Fruit fly (Drosophila melanogaster) Kc167 (cell line): Measurements from ENCODE around the gene CG2258.

Experiments
- Myc ChIP-seq: fragments of >200 bp; optimal IDR thresholded peaks from 2 replicates; lab custom pipeline; 2017; ENCODE audit warnings: missing external identifiers
- Sin3A ChIP-seq: fragments of >200 bp; optimal IDR thresholded peaks from 2 replicates; lab custom pipeline; 2018; ENCODE audit warnings: missing external identifiers
- h ChIP-seq: fragments of >200 bp; optimal IDR thresholded peaks from 3 replicates; lab custom pipeline; 2018; ENCODE audit warnings: missing external identifiers
- insv ChIP-seq: fragments of >200 bp; optimal IDR thresholded peaks from 3 replicates; lab custom pipeline; 2018; ENCODE audit warnings: missing external identifiers
- psq ChIP-seq: fragments of >200 bp; optimal IDR thresholded peaks from 2 replicates; lab custom pipeline; 2017; ENCODE audit warnings: missing external identifiers
- ttk ChIP-seq: sonication (Bioruptor generic); optimal IDR thresholded peaks from 2 replicates; lab custom pipeline; 2017; ENCODE audit warnings: missing external identifiers

Gene CG2258

DNA sequence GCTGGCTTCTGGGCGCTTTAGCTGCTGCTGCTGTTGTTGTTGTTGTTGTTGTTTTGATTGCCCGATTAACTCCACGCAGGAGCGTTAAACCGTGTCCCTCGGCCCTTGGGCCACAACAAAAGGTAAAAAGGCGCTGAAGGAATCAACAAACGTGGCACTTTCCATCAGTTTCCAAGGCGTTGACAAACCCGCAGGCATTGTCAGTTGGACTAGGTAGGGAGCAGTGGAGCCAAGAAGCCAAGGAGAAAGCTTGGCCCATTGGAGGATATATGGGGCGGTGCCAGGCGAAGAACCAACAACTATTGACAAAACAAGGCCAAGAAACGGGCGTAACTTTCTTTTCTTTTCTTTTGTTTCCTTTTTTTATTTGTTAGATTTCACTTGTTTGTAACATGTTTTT lies 14.8 kb downstream of the CG2258 start, which contains the start of gene CG2256:
Gene CG2256 (minus strand): TSS at position 101 of the 400 bp plus-strand sequence.
- TF ChIP-seq Myc (no peak), insv (lab: Kevin White, UChicago) (no peak), h (lab: Kevin White, UChicago) (no peak), Sin3A (lab: Kevin White, UChicago) (no peak), ttk (lab: Kevin White, UChicago) (no peak), psq (no peak)

DNA sequence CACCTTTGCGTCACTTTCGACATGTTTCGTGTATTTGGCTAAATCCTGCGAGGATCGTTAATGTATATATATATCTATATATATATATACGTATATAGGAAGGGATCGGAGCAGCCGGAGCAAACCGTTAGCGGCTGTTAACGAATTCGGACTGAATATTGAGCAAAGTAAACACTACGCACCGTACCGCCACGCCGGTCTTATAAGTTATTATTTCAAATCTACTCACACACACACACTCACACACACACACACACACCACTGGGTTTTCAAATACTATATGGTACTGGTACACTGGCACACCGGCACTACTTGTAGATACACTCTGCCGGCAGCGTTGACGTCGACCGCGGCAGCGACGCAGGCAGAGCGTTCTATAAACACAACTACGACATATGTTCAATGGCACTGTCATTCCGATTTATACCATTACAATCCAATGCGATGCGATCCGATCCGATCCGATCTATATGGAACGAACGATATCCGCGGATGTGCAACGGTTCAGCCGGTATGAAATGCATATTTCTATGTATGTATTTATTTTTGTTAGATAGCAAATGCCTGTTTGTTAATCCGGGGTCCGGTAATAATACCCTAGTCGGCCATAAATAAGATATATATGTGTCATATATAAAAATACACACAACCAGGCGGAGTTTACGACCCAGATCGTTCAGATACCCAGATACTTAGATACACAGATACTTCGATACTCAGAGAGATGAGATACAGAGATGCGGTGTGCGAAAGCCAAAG lies 20.3 kb downstream of the CG2258 start, which contains the start of gene Ldsdh1:
Gene Ldsdh1 (minus strand): TSS at position 179 of the 759 bp plus-strand sequence.
- TF ChIP-seq Sin3A (lab: Kevin White, UChicago), result no peak
- no peak for TF ChIP-seq h (lab: Kevin White, UChicago)
- no peak for TF ChIP-seq psq
- TF ChIP-seq ttk (lab: Kevin White, UChicago), result no peak
- no peak for TF ChIP-seq insv (lab: Kevin White, UChicago)
- TF ChIP-seq Myc, result no peak

- no peak for TF ChIP-seq h (lab: Kevin White, UChicago)
- no peak for TF ChIP-seq insv (lab: Kevin White, UChicago)
- no peak for TF ChIP-seq Myc
- no peak for TF ChIP-seq psq
- no peak for TF ChIP-seq Sin3A (lab: Kevin White, UChicago)
- no peak for TF ChIP-seq ttk (lab: Kevin White, UChicago)
These were observed 21.7 kb downstream of the CG2258 start for dm6 chrX:8080174-8080573.

DNA sequence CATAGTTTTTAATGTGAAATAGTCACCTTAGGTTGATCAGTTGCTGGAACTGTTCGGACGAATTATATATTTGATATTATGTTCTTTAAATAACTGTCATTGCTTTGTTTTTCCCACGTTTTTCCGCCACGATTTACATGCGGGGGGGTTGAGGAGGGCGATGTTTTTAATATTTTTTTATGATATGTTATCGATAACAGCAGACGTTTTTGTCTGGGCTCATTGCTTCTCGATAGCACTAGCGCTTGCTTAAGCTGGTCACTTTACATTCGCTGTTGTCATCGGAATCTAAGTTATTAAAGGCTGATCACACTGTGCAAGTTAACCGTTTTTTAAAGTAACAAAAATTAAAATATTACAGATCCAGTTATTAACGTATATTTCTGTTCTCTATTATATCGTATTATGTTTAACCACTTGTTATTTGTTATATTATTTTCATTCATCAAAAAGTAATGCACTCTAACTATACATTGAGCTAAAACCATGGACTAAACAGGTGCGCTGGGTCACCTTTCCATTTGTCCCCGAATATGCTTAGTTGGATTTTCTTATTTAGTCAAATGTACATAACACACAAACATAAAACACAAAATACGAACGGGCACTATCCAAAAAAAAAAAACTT lies 26.5 kb downstream of the CG2258 start, which contains the start of the genes Upf2 and CG1571:
Gene Upf2 (minus strand): TSS at position 167 of the 628 bp plus-strand sequence.
Gene CG1571 (plus strand): TSS at position 578 of the 628 bp plus-strand sequence.
- no peak for TF ChIP-seq insv (lab: Kevin White, UChicago)
- no peak for TF ChIP-seq Sin3A (lab: Kevin White, UChicago)
- no peak for TF ChIP-seq Myc
- TF ChIP-seq h (lab: Kevin White, UChicago), result no peak
- no peak for TF ChIP-seq psq
- no peak for TF ChIP-seq ttk (lab: Kevin White, UChicago)

dm6 chrX:8063223-8063674 lies 38.6 kb downstream of the CG2258 start:
- TF ChIP-seq Myc, result no peak

DNA sequence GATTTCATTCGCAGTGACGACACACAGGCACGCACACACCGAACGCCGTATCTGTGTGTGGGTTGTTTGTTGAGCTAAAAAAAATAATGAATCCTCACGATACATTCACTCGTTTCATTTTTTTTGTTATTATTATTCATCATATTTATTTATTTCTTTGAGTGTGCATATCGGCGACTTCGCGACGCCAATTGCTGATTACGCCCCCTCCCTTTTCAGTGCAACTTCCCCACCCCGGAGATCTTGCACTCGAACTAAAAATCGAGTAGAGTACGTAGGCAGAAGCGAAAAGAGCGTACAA lies 39.8 kb downstream of the CG2258 start:
- TF ChIP-seq insv (lab: Kevin White, UChicago), result no peak
- TF ChIP-seq ttk (lab: Kevin White, UChicago), result no peak
- no peak for TF ChIP-seq psq
- no peak for TF ChIP-seq Sin3A (lab: Kevin White, UChicago)
- TF ChIP-seq Myc, result no peak
- TF ChIP-seq h (lab: Kevin White, UChicago), result no peak

DNA sequence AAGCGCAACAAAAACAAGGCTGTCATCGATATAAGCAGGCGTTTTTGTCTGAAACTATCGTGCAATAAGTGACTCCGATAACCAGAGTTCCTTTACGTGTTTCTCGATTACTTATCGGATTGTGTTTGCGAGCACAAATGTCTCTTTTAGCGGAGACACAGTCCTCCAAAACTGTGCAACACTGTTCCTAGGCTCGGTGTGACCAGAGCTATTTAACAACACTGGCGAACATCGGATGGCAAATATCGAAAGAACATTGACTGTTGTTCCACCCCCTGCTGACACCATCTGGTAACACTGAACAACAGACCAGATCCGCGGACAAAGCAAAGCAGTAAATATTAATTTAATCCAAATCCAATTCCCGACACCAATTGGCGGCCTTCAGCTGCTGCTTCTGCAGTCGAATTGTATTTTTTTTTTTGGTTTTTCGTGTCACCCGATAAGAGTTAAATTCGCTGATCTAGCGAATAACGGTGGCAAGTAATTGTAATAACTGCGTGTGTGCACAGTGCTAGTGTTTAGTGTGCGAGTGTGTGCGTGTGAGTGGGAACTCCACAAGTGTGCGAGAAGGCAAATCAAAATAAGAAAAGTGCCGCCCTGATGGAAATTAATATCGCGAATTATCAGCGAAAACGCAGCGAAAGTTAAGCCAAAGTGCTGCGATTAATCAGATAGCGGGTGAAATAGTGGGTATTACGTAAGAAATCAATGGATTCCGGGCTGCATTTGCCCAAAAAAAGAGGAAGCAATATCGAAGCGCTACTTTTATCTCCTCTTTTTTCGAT lies 40.3 kb downstream of the CG2258 start, which contains the start of gene mys:
Gene mys (plus strand): TSS at position 254 of the 788 bp plus-strand sequence.
- TF ChIP-seq insv (lab: Kevin White, UChicago), result no peak
- TF ChIP-seq Sin3A (lab: Kevin White, UChicago), result no peak
- no peak for TF ChIP-seq Myc
- no peak for TF ChIP-seq ttk (lab: Kevin White, UChicago)

DNA sequence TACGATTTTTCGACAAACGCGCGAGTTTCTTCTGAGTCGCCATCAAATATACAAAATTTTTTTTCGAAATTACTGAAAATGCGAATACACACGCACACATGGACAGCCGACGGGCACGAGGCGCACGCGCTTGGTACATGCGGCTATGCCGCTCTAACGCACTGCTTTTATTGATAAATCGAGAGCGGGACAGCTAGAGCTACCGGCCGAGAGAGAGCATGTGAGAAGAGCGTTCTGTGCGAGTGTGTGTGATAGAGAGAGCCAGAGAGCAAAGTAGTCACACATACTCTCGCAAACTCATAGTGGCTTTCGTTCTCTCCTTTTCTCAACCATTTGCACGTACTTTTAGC lies 41.0 kb downstream of the CG2258 start:
- TF ChIP-seq Myc (no peak), insv (lab: Kevin White, UChicago) (no peak), ttk (lab: Kevin White, UChicago) (no peak), Sin3A (lab: Kevin White, UChicago) (no peak), psq (no peak)

DNA sequence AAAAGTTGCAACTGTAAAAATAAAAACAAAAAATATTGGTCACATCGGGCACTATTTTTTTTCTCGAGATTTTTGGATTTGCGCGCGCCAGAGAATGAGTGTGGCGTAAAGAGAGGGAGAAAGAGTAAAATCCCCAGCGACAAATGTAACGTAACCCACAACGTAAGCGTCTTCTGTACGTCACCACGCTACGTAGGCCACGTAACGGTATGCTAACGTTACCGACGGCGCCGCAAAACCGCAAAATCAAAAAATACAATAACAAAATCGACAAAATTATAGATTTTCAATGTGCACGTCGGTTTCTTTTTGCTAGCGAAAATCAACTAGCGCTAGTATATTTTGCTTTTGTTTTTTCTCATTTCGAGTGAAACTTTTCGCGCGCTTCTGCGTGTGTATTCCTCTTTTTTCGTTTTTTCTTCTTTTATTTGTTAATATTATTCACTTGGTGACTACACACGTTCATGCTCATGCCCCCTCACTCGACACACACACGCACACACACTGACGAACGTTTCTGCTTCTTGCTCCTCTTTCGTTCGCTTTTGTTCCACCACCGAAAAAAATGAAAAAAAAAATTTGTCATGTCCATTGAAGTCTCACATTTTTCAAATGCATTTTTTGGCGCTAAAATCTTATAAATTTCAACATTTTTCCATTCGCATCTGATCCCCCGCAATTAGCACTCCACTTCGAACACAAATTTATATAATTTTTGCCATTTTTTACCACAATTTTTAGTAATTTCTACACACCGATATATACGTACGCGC lies 41.6 kb downstream of the CG2258 start:
- TF ChIP-seq Myc (no peak), ttk (lab: Kevin White, UChicago) (no peak), insv (lab: Kevin White, UChicago) (no peak), Sin3A (lab: Kevin White, UChicago) (no peak), psq (no peak), h (lab: Kevin White, UChicago) (no peak)

DNA sequence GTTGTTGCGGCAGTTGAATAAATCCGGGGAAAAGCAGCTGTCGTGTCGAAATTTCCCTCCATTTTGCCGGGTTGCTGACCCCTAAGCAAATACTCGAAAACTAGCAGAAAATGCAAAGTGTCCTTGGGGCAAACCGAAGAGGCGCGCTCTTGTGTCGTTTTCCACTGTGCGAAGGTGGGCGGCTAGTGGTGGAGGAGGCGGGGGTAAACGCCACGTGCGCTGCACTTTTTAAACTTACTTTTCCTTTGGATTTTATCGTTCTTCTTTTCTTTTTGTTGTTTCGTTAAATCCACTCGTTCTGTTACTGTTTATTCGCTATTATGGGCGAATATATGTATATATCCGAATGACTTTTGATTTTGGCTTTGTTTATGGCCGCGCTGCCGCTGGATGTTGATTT lies 42.3 kb downstream of the CG2258 start:
- TF ChIP-seq h (lab: Kevin White, UChicago) (no peak), ttk (lab: Kevin White, UChicago) (peak; percentile 51)

- no peak for TF ChIP-seq insv (lab: Kevin White, UChicago)
- no peak for TF ChIP-seq h (lab: Kevin White, UChicago)
- no peak for TF ChIP-seq Sin3A (lab: Kevin White, UChicago)
- TF ChIP-seq ttk (lab: Kevin White, UChicago), result no peak
- no peak for TF ChIP-seq Myc
- no peak for TF ChIP-seq psq
These were observed 43.4 kb downstream of the CG2258 start for dm6 chrX:8058446-8058900.
